Worm (Caenorhabditis elegans) whole organism, late embryonic: ENCODE results near the gene spp-30.

Experiments used
- F13H6.1 ChIP-seq: sonication (generic microtip); optimal IDR thresholded peaks from 2 replicates; lab custom pipeline; 2016; ENCODE audit warnings: missing genetic modification characterization, missing compliant biosample characterization
- Y22D7AL.16 ChIP-seq: sonication (generic microtip); optimal IDR thresholded peaks from 2 replicates; lab custom pipeline; 2016; ENCODE audit warnings: missing genetic modification characterization, missing compliant biosample characterization
- ahr-1 ChIP-seq: sonication (generic microtip); optimal IDR thresholded peaks from 2 replicates; lab custom pipeline; 2016; ENCODE audit warnings: missing genetic modification characterization, missing compliant biosample characterization
- ama-1 ChIP-seq: fragments of 150-350 bp; optimal IDR thresholded peaks from 2 replicates; lab custom pipeline; 2014
- ceh-18 ChIP-seq: sonication (generic microtip); optimal IDR thresholded peaks from 2 replicates; lab custom pipeline; 2016; ENCODE audit warnings: missing genetic modification characterization, missing compliant biosample characterization
- ceh-19 ChIP-seq: fragments of 200-800 bp; sonication (Bioruptor generic); optimal IDR thresholded peaks from 2 replicates; lab custom pipeline; 2018; ENCODE audit warnings: mild to moderate bottlenecking, missing genetic modification characterization, missing compliant biosample characterization
- ceh-2 ChIP-seq: sonication (generic microtip); optimal IDR thresholded peaks from 2 replicates; lab custom pipeline; 2016; ENCODE audit warnings: missing genotype, missing genetic modification characterization, missing compliant biosample characterization
- ceh-30 ChIP-seq: fragments of 150-350 bp; optimal IDR thresholded peaks from 2 replicates; lab custom pipeline; 2014; ENCODE audit warnings: missing biosample characterization, missing genetic modification characterization
- ceh-31 ChIP-seq: sonication (generic microtip); optimal IDR thresholded peaks from 2 replicates; lab custom pipeline; 2016; ENCODE audit warnings: missing genetic modification characterization, missing compliant biosample characterization
- ceh-45 ChIP-seq: fragments of 200-800 bp; sonication (Bioruptor generic); IDR thresholded peaks from 2 replicates; pipeline ENCODE4 v1.3.6; 2022; ENCODE audit warnings: missing genetic modification reagents, missing genetic modification characterization, missing compliant biosample characterization
- ceh-6 ChIP-seq: fragments of 200-800 bp; sonication (Bioruptor generic); optimal IDR thresholded peaks from 2 replicates; lab custom pipeline; 2018; ENCODE audit warnings: mild to moderate bottlenecking, missing genetic modification characterization, missing compliant biosample characterization
- che-1 ChIP-seq: sonication (generic microtip); optimal IDR thresholded peaks from 2 replicates; lab custom pipeline; 2016; ENCODE audit warnings: mild to moderate bottlenecking, missing genetic modification characterization, missing compliant biosample characterization
- dmd-4 ChIP-seq: sonication (generic microtip); optimal IDR thresholded peaks from 2 replicates; lab custom pipeline; 2016; ENCODE audit warnings: borderline replicate concordance, missing genetic modification characterization, missing compliant biosample characterization
- dve-1 ChIP-seq: sonication (generic microtip); optimal IDR thresholded peaks from 2 replicates; lab custom pipeline; 2017; ENCODE audit warnings: antibody characterized with exemption, mild to moderate bottlenecking, missing genetic modification characterization, missing compliant biosample characterization
- elt-2 ChIP-seq: sonication (generic microtip); optimal IDR thresholded peaks from 2 replicates; lab custom pipeline; 2016; ENCODE audit warnings: missing genetic modification reagents, missing genetic modification characterization, missing compliant biosample characterization
- eyg-1 ChIP-seq: sonication (generic microtip); optimal IDR thresholded peaks from 2 replicates; lab custom pipeline; 2016; ENCODE audit warnings: missing genotype, missing genetic modification characterization, missing compliant biosample characterization
- fax-1 ChIP-seq: sonication (generic microtip); optimal IDR thresholded peaks from 2 replicates; lab custom pipeline; 2016; ENCODE audit warnings: missing genotype, missing genetic modification characterization, missing compliant biosample characterization
- hlh-6 ChIP-seq: sonication (generic microtip); optimal IDR thresholded peaks from 2 replicates; lab custom pipeline; 2016; ENCODE audit warnings: missing genotype, missing genetic modification characterization, missing compliant biosample characterization
- madf-2 ChIP-seq: sonication (generic microtip); optimal IDR thresholded peaks from 2 replicates; lab custom pipeline; 2017; ENCODE audit warnings: missing genetic modification characterization, missing compliant biosample characterization
- mec-3 ChIP-seq: sonication (generic microtip); optimal IDR thresholded peaks from 2 replicates; lab custom pipeline; 2016; ENCODE audit warnings: borderline replicate concordance, missing genetic modification characterization, missing compliant biosample characterization
- nfya-1 ChIP-seq: sonication (generic microtip); optimal IDR thresholded peaks from 2 replicates; lab custom pipeline; 2017; ENCODE audit warnings: missing genetic modification characterization, mild to moderate bottlenecking, missing compliant biosample characterization, antibody characterized with exemption, moderate library complexity
- nhr-11 ChIP-seq: fragments of 150-350 bp; optimal IDR thresholded peaks from 2 replicates; lab custom pipeline; 2014; ENCODE audit warnings: missing biosample characterization, missing genetic modification characterization
- npax-4 ChIP-seq: sonication (generic microtip); optimal IDR thresholded peaks from 2 replicates; lab custom pipeline; 2016; ENCODE audit warnings: missing genetic modification characterization, missing compliant biosample characterization
- odd-2 ChIP-seq: sonication (generic microtip); optimal IDR thresholded peaks from 2 replicates; lab custom pipeline; 2017; ENCODE audit warnings: antibody characterized with exemption, mild to moderate bottlenecking, missing genetic modification characterization, missing compliant biosample characterization
- pag-3 ChIP-seq: sonication (generic microtip); optimal IDR thresholded peaks from 2 replicates; lab custom pipeline; 2016; ENCODE audit warnings: missing compliant biosample characterization, missing genetic modification characterization, borderline replicate concordance
- pat-9 ChIP-seq: fragments of 200-800 bp; sonication (Bioruptor generic); optimal IDR thresholded peaks from 2 replicates; lab custom pipeline; 2018; ENCODE audit warnings: mild to moderate bottlenecking, missing genetic modification characterization, moderate library complexity, missing compliant biosample characterization
- pax-1 ChIP-seq: fragments of 150-350 bp; optimal IDR thresholded peaks from 2 replicates; lab custom pipeline; 2014; ENCODE audit warnings: missing biosample characterization, missing genetic modification characterization
- pros-1 ChIP-seq: fragments of 150-350 bp; optimal IDR thresholded peaks from 2 replicates; lab custom pipeline; 2014; ENCODE audit warnings: missing biosample characterization, missing genetic modification reagents, missing genetic modification characterization
- ref-2 ChIP-seq: sonication (generic microtip); optimal IDR thresholded peaks from 2 replicates; lab custom pipeline; 2016; ENCODE audit warnings: missing genetic modification characterization, missing compliant biosample characterization
- syd-9 ChIP-seq: sonication (generic microtip); optimal IDR thresholded peaks from 2 replicates; lab custom pipeline; 2016; ENCODE audit warnings: mild to moderate bottlenecking, missing genetic modification characterization, moderate library complexity, missing compliant biosample characterization
- tbx-2 ChIP-seq: sonication (generic microtip); optimal IDR thresholded peaks from 2 replicates; lab custom pipeline; 2016; ENCODE audit warnings: missing genetic modification characterization, missing compliant biosample characterization
- tbx-7 ChIP-seq: sonication (generic microtip); optimal IDR thresholded peaks from 2 replicates; lab custom pipeline; 2016; ENCODE audit warnings: missing genotype, missing genetic modification characterization, missing compliant biosample characterization
- ttx-3 ChIP-seq: sonication (generic microtip); optimal IDR thresholded peaks from 2 replicates; lab custom pipeline; 2016; ENCODE audit warnings: missing genetic modification reagents, missing genetic modification characterization, missing compliant biosample characterization
- unc-55 ChIP-seq: sonication (generic microtip); optimal IDR thresholded peaks from 2 replicates; lab custom pipeline; 2017; ENCODE audit warnings: missing biosample characterization, missing genetic modification reagents, missing genetic modification characterization
- unc-86 ChIP-seq: sonication (generic microtip); optimal IDR thresholded peaks from 2 replicates; lab custom pipeline; 2016; ENCODE audit warnings: missing genetic modification characterization, missing compliant biosample characterization

spp-30 gene

ce11 chrX:11596876-11597275 lies 31.6 kb downstream of the spp-30 start:
- no peak for TF ChIP-seq Y22D7AL.16 (tag; lab: Kevin White, UChicago)

DNA sequence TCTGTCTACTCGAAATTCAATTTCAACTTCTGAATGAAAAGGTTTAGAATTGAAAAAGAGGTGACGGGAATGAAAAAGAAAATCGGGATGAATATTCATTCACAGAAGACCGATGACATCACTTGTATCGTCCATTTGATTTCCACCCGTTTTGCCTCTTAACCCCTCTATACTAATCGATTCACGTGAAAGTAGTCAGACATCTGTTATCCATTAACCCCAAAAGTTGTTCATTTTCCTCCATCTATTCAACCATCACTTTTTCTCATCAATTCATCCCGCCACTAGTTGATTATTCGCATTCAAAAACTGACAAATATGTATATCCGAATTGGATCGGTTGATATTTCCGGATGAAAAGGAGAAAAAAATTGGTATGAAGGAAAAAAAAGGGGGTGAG lies 35.9 kb downstream of the spp-30 start:
- no peak for TF ChIP-seq mec-3 (tag; lab: Kevin White, UChicago)
- no peak for TF ChIP-seq pag-3 (tag; lab: Kevin White, UChicago)
- TF ChIP-seq dmd-4 (tag; lab: Kevin White, UChicago) = no peak
- no peak for TF ChIP-seq che-1
- TF ChIP-seq eyg-1 = no peak
- no peak for TF ChIP-seq ama-1 (lab: Kevin White, UChicago)
- TF ChIP-seq nhr-11 (tag; lab: Kevin White, UChicago) = no peak
- no peak for TF ChIP-seq pros-1 (tag; lab: Kevin White, UChicago)
- TF ChIP-seq npax-4 = no peak
- no peak for TF ChIP-seq dve-1 (tag; lab: Kevin White, UChicago)
- no peak for TF ChIP-seq elt-2 (tag; lab: Kevin White, UChicago)
- no peak for TF ChIP-seq syd-9
- TF ChIP-seq pax-1 = no peak
- no peak for TF ChIP-seq ceh-2 (tag; lab: Kevin White, UChicago)
- TF ChIP-seq hlh-6 = no peak
- TF ChIP-seq pat-9 = no peak
- no peak for TF ChIP-seq odd-2 (tag; lab: Kevin White, UChicago)
- TF ChIP-seq, all 69 proteins: peak for 0

DNA sequence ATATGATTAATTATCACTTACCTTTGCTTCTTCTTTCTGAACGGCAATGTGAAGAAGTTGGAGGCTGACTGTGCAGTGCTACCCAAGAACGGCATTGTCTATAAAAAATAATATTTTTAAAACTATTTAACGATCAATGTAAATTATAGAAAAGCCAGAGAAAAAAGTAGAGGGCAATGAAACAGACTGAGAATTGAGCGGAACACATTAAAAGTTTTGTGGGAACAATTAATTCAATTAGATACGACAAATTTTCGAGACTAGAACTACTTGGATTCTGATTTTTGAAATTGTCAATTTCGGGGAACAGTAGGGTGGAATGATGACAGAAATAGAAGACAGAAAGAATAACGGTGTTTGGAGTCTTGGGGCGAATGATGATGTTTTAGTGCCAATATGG lies 36.9 kb downstream of the spp-30 start, which contains the start of gene F52D10.2:
Gene F52D10.2, minus strand, starts transcription at position 101 of the 400 bp plus-strand sequence.
- TF ChIP-seq ceh-30 (no peak), dmd-4 (tag; lab: Kevin White, UChicago) (no peak), che-1 (no peak), nfya-1 (tag; lab: Kevin White, UChicago) (no peak), Y22D7AL.16 (tag; lab: Kevin White, UChicago) (no peak), F13H6.1 (no peak), madf-2 (tag; lab: Kevin White, UChicago) (no peak)
- TF ChIP-seq, all 69 proteins: peak for 0

DNA sequence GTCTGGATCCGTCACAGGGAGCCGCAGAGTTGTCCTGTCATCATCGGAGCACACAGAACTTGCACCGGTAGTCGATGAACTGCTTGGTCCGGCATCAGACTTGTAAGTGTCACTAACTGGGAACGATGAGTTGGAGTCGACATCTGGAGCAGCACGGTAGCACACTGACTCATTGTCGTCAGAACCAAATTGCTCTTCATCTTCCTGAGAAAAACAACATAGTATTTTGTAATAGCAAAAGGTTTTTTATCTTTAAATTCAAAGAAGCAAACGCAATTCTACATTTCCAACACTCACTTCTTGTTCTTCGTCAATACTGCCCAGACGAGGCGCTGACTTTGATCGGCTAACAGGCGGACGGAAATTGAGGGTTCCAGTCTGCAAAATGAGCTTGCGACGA lies 37.9 kb downstream of the spp-30 start:
- TF ChIP-seq tbx-7 (tag; lab: Kevin White, UChicago) = no peak
- TF ChIP-seq ref-2 = no peak
- TF ChIP-seq ttx-3 (tag; lab: Kevin White, UChicago) = no peak
- no peak for TF ChIP-seq ceh-31
- no peak for TF ChIP-seq ceh-45
- TF ChIP-seq ceh-19 = no peak
- no peak for TF ChIP-seq tbx-2 (tag; lab: Kevin White, UChicago)
- TF ChIP-seq hlh-6 = no peak
- TF ChIP-seq unc-86 = no peak
- TF ChIP-seq fax-1 (tag; lab: Kevin White, UChicago) = no peak
- no peak for TF ChIP-seq dve-1 (tag; lab: Kevin White, UChicago)
- TF ChIP-seq ceh-6 (GFP tag; lab: Kevin White, UChicago) = no peak
- TF ChIP-seq, all 69 proteins: peak for 0

- TF ChIP-seq dmd-4 (tag; lab: Kevin White, UChicago) (no peak), ceh-18 (no peak), nhr-11 (tag; lab: Kevin White, UChicago) (no peak), ahr-1 (tag; lab: Kevin White, UChicago) (no peak), unc-55 (GFP tag; lab: Kevin White, UChicago) (no peak)
Observed at ce11 chrX:11585894-11586293, 42.6 kb downstream of the spp-30 start.
